Worm (Caenorhabditis elegans): ENCODE results near the gene Y32G9B.1.

DNA sequence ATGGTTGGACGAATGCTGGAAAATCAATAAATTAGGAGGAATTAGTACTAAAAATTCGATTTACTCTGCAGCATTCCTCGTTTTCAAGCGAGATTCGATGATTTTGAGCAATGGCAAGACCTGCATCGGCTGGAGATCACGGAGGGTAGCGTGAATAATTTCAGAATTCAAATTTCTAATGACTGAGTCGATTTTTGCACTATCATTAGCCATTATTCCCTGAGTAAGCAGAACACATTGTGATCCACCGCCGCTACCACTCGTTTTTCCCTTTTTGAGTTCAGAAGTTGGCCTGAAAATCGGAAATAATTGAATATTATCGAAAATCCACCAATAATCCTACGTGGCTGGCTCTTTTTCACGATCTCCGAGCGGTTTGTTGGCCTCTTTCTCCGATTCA lies 38.2 kb upstream of the Y32G9B.1 start:
- TF ChIP-seq unc-39 (tag; optimal IDR thresholded peaks at IDR 0.05) (no peak), lsy-2 (tag; optimal IDR thresholded peaks at IDR 0.05) (no peak), nhr-12 (tag; optimal IDR thresholded peaks at IDR 0.05) (no peak), nhr-76 (tag; optimal IDR thresholded peaks at IDR 0.05) (no peak), ham-2 (GFP tag; optimal IDR thresholded peaks at IDR 0.05) (no peak), ztf-11 (tag; optimal IDR thresholded peaks at IDR 0.05) (no peak), ceh-83 (GFP tag; optimal IDR thresholded peaks at IDR 0.05) (no peak), blmp-1 (tag; optimal IDR thresholded peaks at IDR 0.05) (no peak), lin-13 (tag; optimal IDR thresholded peaks at IDR 0.05) (no peak), elt-3 (tag; optimal IDR thresholded peaks at IDR 0.05) (no peak), unc-62 (GFP tag; optimal IDR thresholded peaks at IDR 0.05) (no peak), elt-1 (tag; optimal IDR thresholded peaks at IDR 0.05; ENCODE audit: borderline replicate concordance, insufficient read depth) (no peak)

Data from whole organism, mixed stage, embryonic.